Worm (Caenorhabditis elegans) whole organism, L2 larva: ENCODE results near the gene madf-5.

Source experiments
- C34F6.9 ChIP-seq: fragments of 150-350 bp; optimal IDR thresholded peaks from 2 replicates; lab custom pipeline; 2014; ENCODE audit warnings: missing biosample characterization, missing genetic modification characterization
- F13H6.1 ChIP-seq: sonication (generic microtip); optimal IDR thresholded peaks from 2 replicates; lab custom pipeline; 2016; ENCODE audit warnings: missing genetic modification characterization, missing compliant biosample characterization
- R02D3.7 ChIP-seq: fragments of 150-350 bp; optimal IDR thresholded peaks from 2 replicates; lab custom pipeline; 2014; ENCODE audit warnings: missing biosample characterization, missing genetic modification characterization
- Y55F3AM.14 ChIP-seq: fragments of 200-800 bp; sonication (Bioruptor generic); optimal IDR thresholded peaks from 2 replicates; lab custom pipeline; 2018; ENCODE audit warnings: mild to moderate bottlenecking, missing genetic modification characterization, missing compliant biosample characterization
- ZK546.5 ChIP-seq: sonication (generic microtip); optimal IDR thresholded peaks from 2 replicates; lab custom pipeline; 2017; ENCODE audit warnings: missing biosample characterization, missing genetic modification characterization
- alr-1 ChIP-seq: fragments of 150-350 bp; optimal IDR thresholded peaks from 2 replicates; lab custom pipeline; 2014; ENCODE audit warnings: missing biosample characterization, missing genetic modification characterization
- aly-2 ChIP-seq: fragments of 150-350 bp; optimal IDR thresholded peaks from 2 replicates; lab custom pipeline; 2014; ENCODE audit warnings: missing biosample characterization, missing genetic modification characterization
- ama-1 ChIP-seq: fragments of 150-350 bp; optimal IDR thresholded peaks from 2 replicates; lab custom pipeline; 2018; ENCODE audit warnings: inconsistent platforms
- blmp-1 ChIP-seq: sonication (generic microtip); optimal IDR thresholded peaks from 2 replicates; lab custom pipeline; 2017; ENCODE audit warnings: missing genetic modification characterization, mild to moderate bottlenecking, missing compliant biosample characterization, antibody characterized with exemption, moderate library complexity; ENCODE audit not compliant: insufficient read depth
- ceh-16 ChIP-seq: fragments of 150-350 bp; optimal IDR thresholded peaks from 2 replicates; lab custom pipeline; 2014; ENCODE audit warnings: missing biosample characterization, missing genetic modification characterization
- ceh-82 ChIP-seq: fragments of 150-350 bp; optimal IDR thresholded peaks from 2 replicates; lab custom pipeline; 2014; ENCODE audit warnings: missing biosample characterization, missing genetic modification characterization
- crh-2 ChIP-seq: sonication (generic microtip); optimal IDR thresholded peaks from 2 replicates; lab custom pipeline; 2017; ENCODE audit warnings: missing biosample characterization, missing genetic modification characterization
- dmd-4 ChIP-seq: sonication (generic microtip); optimal IDR thresholded peaks from 2 replicates; lab custom pipeline; 2017; ENCODE audit warnings: missing biosample characterization, missing genetic modification characterization
- egl-27 ChIP-seq: sonication (generic microtip); optimal IDR thresholded peaks from 3 replicates; lab custom pipeline; 2017; ENCODE audit warnings: missing biosample characterization, missing genetic modification reagents, missing genetic modification characterization
- elt-1 ChIP-seq: fragments of 150-350 bp; optimal IDR thresholded peaks from 2 replicates; lab custom pipeline; 2014; ENCODE audit warnings: missing biosample characterization, missing genetic modification characterization
- elt-3 ChIP-seq: sonication (generic microtip); optimal IDR thresholded peaks from 2 replicates; lab custom pipeline; 2017; ENCODE audit warnings: missing biosample characterization, missing genetic modification characterization
- fos-1 ChIP-seq: fragments of 150-350 bp; optimal IDR thresholded peaks from 2 replicates; lab custom pipeline; 2014; ENCODE audit warnings: missing biosample characterization, missing genetic modification characterization
- gmeb-1 ChIP-seq: fragments of 150-350 bp; optimal IDR thresholded peaks from 2 replicates; lab custom pipeline; 2014; ENCODE audit warnings: missing biosample characterization, missing genetic modification characterization
- lin-11 ChIP-seq: fragments of 150-350 bp; sonication (generic microtip); optimal IDR thresholded peaks from 2 replicates; lab custom pipeline; 2014; ENCODE audit warnings: missing biosample characterization, missing genetic modification characterization, inconsistent platforms, mixed read lengths
- lin-13 ChIP-seq: fragments of 150-350 bp; optimal IDR thresholded peaks from 2 replicates; lab custom pipeline; 2014; ENCODE audit warnings: missing biosample characterization, missing genetic modification reagents, missing genetic modification characterization
- lin-39 ChIP-seq: fragments of 150-350 bp; optimal IDR thresholded peaks from 2 replicates; lab custom pipeline; 2014; ENCODE audit warnings: missing biosample characterization, missing genetic modification reagents, missing genetic modification characterization
- lsy-2 ChIP-seq, 2 experiments: fragments of 150-350 bp in 1 of 2; sonication (generic microtip) in 1 of 2; optimal IDR thresholded peaks; 2 replicates each; lab custom pipeline; 2014 to 2017; ENCODE audit warnings: missing biosample characterization in 2 of 2, missing genetic modification characterization in 2 of 2
- mab-5 ChIP-seq: fragments of 150-350 bp; optimal IDR thresholded peaks from 2 replicates; lab custom pipeline; 2014; ENCODE audit warnings: missing biosample characterization, missing genetic modification characterization
- mbf-1 ChIP-seq: sonication (generic microtip); optimal IDR thresholded peaks from 2 replicates; lab custom pipeline; 2017; ENCODE audit warnings: missing biosample characterization, missing genetic modification characterization
- mdl-1 ChIP-seq, 2 experiments: fragments of 150-350 bp in 1 of 2; sonication (generic microtip) in 1 of 2; optimal IDR thresholded peaks; 2 replicates each; lab custom pipeline; 2017; ENCODE audit warnings: missing biosample characterization in 2 of 2, missing genetic modification characterization in 2 of 2
- nhr-10 ChIP-seq: sonication (generic microtip); optimal IDR thresholded peaks from 2 replicates; lab custom pipeline; 2017; ENCODE audit warnings: missing biosample characterization, missing genetic modification characterization
- nhr-129 ChIP-seq: fragments of 150-350 bp; optimal IDR thresholded peaks from 2 replicates; lab custom pipeline; 2014; ENCODE audit warnings: missing biosample characterization, missing genetic modification characterization
- nhr-21 ChIP-seq: fragments of 150-350 bp; optimal IDR thresholded peaks from 2 replicates; lab custom pipeline; 2014; ENCODE audit warnings: missing biosample characterization, missing genetic modification characterization
- nhr-23 ChIP-seq: fragments of 150-350 bp; optimal IDR thresholded peaks from 2 replicates; lab custom pipeline; 2014; ENCODE audit warnings: missing biosample characterization, missing genetic modification reagents, missing genetic modification characterization
- nhr-237 ChIP-seq: fragments of 150-350 bp; optimal IDR thresholded peaks from 2 replicates; lab custom pipeline; 2014; ENCODE audit warnings: missing biosample characterization, missing genetic modification characterization
- nhr-25 ChIP-seq: fragments of 150-350 bp; sonication (generic microtip); optimal IDR thresholded peaks from 3 replicates; lab custom pipeline; 2014; ENCODE audit warnings: missing biosample characterization, missing genetic modification characterization
- nhr-77 ChIP-seq: fragments of 150-350 bp; optimal IDR thresholded peaks from 2 replicates; lab custom pipeline; 2014; ENCODE audit warnings: missing biosample characterization, missing genetic modification characterization
- peb-1 ChIP-seq: fragments of 150-350 bp; optimal IDR thresholded peaks from 2 replicates; lab custom pipeline; 2014; ENCODE audit warnings: missing biosample characterization, missing genetic modification characterization
- sem-4 ChIP-seq: fragments of 150-350 bp; optimal IDR thresholded peaks from 2 replicates; lab custom pipeline; 2014; ENCODE audit warnings: missing biosample characterization, missing genetic modification reagents, missing genetic modification characterization
- skn-1 ChIP-seq: sonication (generic microtip); optimal IDR thresholded peaks from 2 replicates; lab custom pipeline; 2017; ENCODE audit warnings: missing biosample characterization, missing genetic modification characterization
- sma-3 ChIP-seq: sonication (generic microtip); optimal IDR thresholded peaks from 2 replicates; lab custom pipeline; 2016; ENCODE audit warnings: missing genetic modification reagents, missing genetic modification characterization, missing compliant biosample characterization
- sma-9 ChIP-seq, 2 experiments: fragments of 150-350 bp in 1 of 2; sonication (generic microtip) in 1 of 2; optimal IDR thresholded peaks; 2 replicates each; lab custom pipeline; 2014 to 2016; ENCODE audit warnings: missing genetic modification characterization in 2 of 2, mild to moderate bottlenecking in 1 of 2, missing biosample characterization in 1 of 2, missing compliant biosample characterization in 1 of 2, missing genetic modification reagents in 1 of 2, moderate library complexity in 1 of 2
- snpc-4 ChIP-seq: fragments of 150-350 bp; optimal IDR thresholded peaks from 2 replicates; lab custom pipeline; 2014; ENCODE audit warnings: missing biosample characterization, missing genetic modification characterization
- unc-39 ChIP-seq: fragments of 150-350 bp; optimal IDR thresholded peaks from 2 replicates; lab custom pipeline; 2014; ENCODE audit warnings: missing biosample characterization, missing genetic modification characterization
- unc-55 ChIP-seq: fragments of 150-350 bp; sonication (generic microtip); optimal IDR thresholded peaks from 3 replicates; lab custom pipeline; 2014; ENCODE audit warnings: missing biosample characterization, missing genetic modification reagents, missing genetic modification characterization
- unc-62 ChIP-seq: fragments of 150-350 bp; optimal IDR thresholded peaks from 2 replicates; lab custom pipeline; 2014; ENCODE audit warnings: missing biosample characterization, missing genetic modification reagents, missing genetic modification characterization
- zag-1 ChIP-seq: fragments of 150-350 bp; optimal IDR thresholded peaks from 2 replicates; lab custom pipeline; 2014; ENCODE audit warnings: missing biosample characterization, missing genetic modification characterization
- ztf-1 ChIP-seq: fragments of 200-800 bp; sonication (Bioruptor generic); conservative IDR thresholded peaks from 2 replicates; pipeline ENCODE4 v1.3.6; 2022; ENCODE audit warnings: missing genetic modification characterization, missing compliant biosample characterization
- ztf-4 ChIP-seq: fragments of 150-350 bp; optimal IDR thresholded peaks from 2 replicates; lab custom pipeline; 2014; ENCODE audit warnings: missing biosample characterization, missing genetic modification characterization

Gene madf-5

DNA sequence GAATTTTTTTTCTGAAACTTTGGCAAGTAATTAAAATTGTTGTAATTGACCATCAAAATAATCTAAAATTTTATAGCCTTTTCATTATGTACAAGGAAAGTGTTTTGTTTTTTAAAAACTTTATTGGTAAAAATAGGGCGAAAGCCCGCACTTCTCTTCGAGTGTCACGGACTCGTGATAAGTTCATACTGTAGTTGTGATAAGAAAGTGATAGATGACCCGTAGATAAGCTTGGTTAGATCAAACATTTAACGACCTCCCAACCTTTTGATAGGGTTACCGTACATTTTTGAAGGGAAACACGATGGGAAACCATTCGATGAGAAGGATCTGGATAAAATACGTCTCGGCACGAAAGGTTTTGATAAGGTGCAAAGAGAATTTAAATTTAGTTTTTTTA is 43.0 kb downstream of the madf-5 start:
- TF ChIP-seq R02D3.7 (tag; lab: Kevin White, UChicago) (no peak), gmeb-1 (tag; lab: Kevin White, UChicago) (no peak), ztf-4 (tag; lab: Kevin White, UChicago) (no peak), nhr-25 (peak; percentile 27), nhr-23 (tag; lab: Kevin White, UChicago) (no peak), lsy-2 (tag; optimal IDR thresholded peaks at IDR 0.05; lab: Kevin White, UChicago) (peak in 1 of 2 experiments; percentile 52), fos-1 (tag; lab: Kevin White, UChicago) (peak; percentile 27), blmp-1 (peak; percentile 34)

DNA sequence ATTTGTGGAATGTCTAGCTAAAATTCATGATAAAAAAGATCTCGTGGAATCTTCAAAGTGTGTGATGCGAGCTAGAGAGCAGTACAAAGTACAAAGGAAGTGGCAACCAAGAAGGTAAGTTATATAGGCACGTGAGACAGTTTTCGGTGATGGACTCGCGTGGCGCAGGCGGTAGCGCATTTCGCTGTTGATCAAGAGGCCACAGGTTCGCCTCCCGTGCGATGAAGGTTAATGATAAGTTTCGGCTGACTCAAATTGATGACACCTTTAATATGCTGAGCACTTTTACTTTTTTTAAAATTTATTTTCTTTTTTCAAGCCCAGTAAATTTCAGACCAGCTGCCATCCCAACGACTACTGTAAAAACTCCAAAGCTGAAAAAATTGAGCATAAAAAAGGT is 43.5 kb downstream of the madf-5 start:
- TF ChIP-seq lin-11 (no peak), crh-2 (tag; lab: Kevin White, UChicago) (no peak), nhr-77 (tag; lab: Kevin White, UChicago) (no peak), unc-55 (GFP tag; lab: Kevin White, UChicago) (no peak), ztf-4 (tag; lab: Kevin White, UChicago) (no peak), nhr-21 (tag; lab: Kevin White, UChicago) (peak; percentile 18), unc-39 (tag; lab: Kevin White, UChicago) (no peak), skn-1 (no peak), C34F6.9 (tag; lab: Kevin White, UChicago) (no peak), R02D3.7 (tag; lab: Kevin White, UChicago) (no peak), blmp-1 (no peak), dmd-4 (tag; lab: Kevin White, UChicago) (no peak), ZK546.5 (tag; lab: Kevin White, UChicago) (no peak), elt-3 (tag; lab: Kevin White, UChicago) (no peak), lsy-2 (tag; optimal IDR thresholded peaks at IDR 0.05; lab: Kevin White, UChicago) (no peak), unc-62 (no peak), nhr-25 (no peak), Y55F3AM.14 (no peak), nhr-237 (no peak), lin-13 (no peak), peb-1 (tag; lab: Kevin White, UChicago) (no peak), ama-1 (lab: Kevin White, UChicago) (no peak), nhr-10 (tag; lab: Kevin White, UChicago) (no peak), sem-4 (tag; lab: Kevin White, UChicago) (no peak), snpc-4 (no peak), ceh-16 (tag; lab: Kevin White, UChicago) (no peak), lin-39 (tag; lab: Kevin White, UChicago) (no peak), nhr-129 (tag; lab: Kevin White, UChicago) (no peak), ceh-82 (no peak), fos-1 (tag; lab: Kevin White, UChicago) (peak; percentile 62), gmeb-1 (tag; lab: Kevin White, UChicago) (peak; percentile 43), sma-9 (GFP tag; optimal IDR thresholded peaks at IDR 0.05; lab: Kevin White, UChicago) (peak; percentile 50), sma-9 (tag; optimal IDR thresholded peaks at IDR 0.05; lab: Kevin White, UChicago) (no peak), mdl-1 (tag; optimal IDR thresholded peaks at IDR 0.05; lab: Kevin White, UChicago) (no peak), elt-1 (tag; lab: Kevin White, UChicago) (no peak), ztf-1 (GFP tag; lab: Robert Waterston, UW) (no peak), sma-3 (GFP tag; lab: Kevin White, UChicago) (peak; percentile 29), F13H6.1 (tag; lab: Kevin White, UChicago) (no peak), mbf-1 (tag; lab: Kevin White, UChicago) (no peak), egl-27 (tag; lab: Kevin White, UChicago) (no peak), alr-1 (tag; lab: Kevin White, UChicago) (no peak), mab-5 (tag; lab: Kevin White, UChicago) (no peak), aly-2 (tag; lab: Kevin White, UChicago) (no peak), zag-1 (tag; lab: Kevin White, UChicago) (no peak)
